Fruit fly (Drosophila melanogaster) whole organism, embryonic: ENCODE data around the gene Arl8.

Experiments
- Abd-B ChIP-seq: fragments of 200-800 bp; sonication (Bioruptor generic); optimal IDR thresholded peaks from 2 replicates; lab custom pipeline; 2018; ENCODE audit warnings: missing biosample characterization, mild to moderate bottlenecking, missing genetic modification characterization, moderate library complexity
- Atf3 ChIP-seq: fragments of 200-800 bp; sonication (Bioruptor generic); optimal IDR thresholded peaks from 3 replicates; lab custom pipeline; 2016; ENCODE audit warnings: missing biosample characterization, missing genetic modification characterization
- BtbVII ChIP-seq: fragments of 200-800 bp; sonication (Bioruptor generic); optimal IDR thresholded peaks from 3 replicates; lab custom pipeline; 2017; ENCODE audit warnings: missing biosample characterization, mild to moderate bottlenecking, missing genetic modification characterization
- CG10267 ChIP-seq: fragments of 200-800 bp; sonication (Bioruptor generic); optimal IDR thresholded peaks from 2 replicates; lab custom pipeline; 2018; ENCODE audit warnings: missing biosample characterization, mild to moderate bottlenecking, missing genetic modification characterization, moderate library complexity
- CG10979 ChIP-seq: fragments of 200-800 bp; sonication (Bioruptor generic); optimal IDR thresholded peaks from 2 replicates; lab custom pipeline; 2018; ENCODE audit warnings: missing biosample characterization, mild to moderate bottlenecking, missing genetic modification characterization, moderate library complexity
- CG11723 ChIP-seq: fragments of 200-800 bp; sonication (Bioruptor generic); optimal IDR thresholded peaks from 2 replicates; lab custom pipeline; 2017; ENCODE audit warnings: missing biosample characterization, mild to moderate bottlenecking, missing genetic modification characterization
- CG13123 ChIP-seq: fragments of 200-800 bp; sonication (Bioruptor generic); optimal IDR thresholded peaks from 2 replicates; lab custom pipeline; 2016; ENCODE audit warnings: missing biosample characterization, missing genetic modification characterization
- CG14965 ChIP-seq: fragments of 200-800 bp; sonication (Bioruptor generic); optimal IDR thresholded peaks from 2 replicates; lab custom pipeline; 2016; ENCODE audit warnings: missing biosample characterization, missing genetic modification characterization, borderline replicate concordance
- CG17359 ChIP-seq: fragments of 200-800 bp; sonication (Bioruptor generic); optimal IDR thresholded peaks from 3 replicates; lab custom pipeline; 2018; ENCODE audit warnings: missing biosample characterization, mild to moderate bottlenecking, missing genetic modification characterization, moderate library complexity
- CG17829 ChIP-seq: fragments of 200-800 bp; optimal IDR thresholded peaks from 2 replicates; lab custom pipeline; 2019; ENCODE audit warnings: missing biosample characterization, mild to moderate bottlenecking, missing genetic modification characterization, moderate library complexity
- CG18011 ChIP-seq: fragments of 200-800 bp; sonication (Bioruptor generic); optimal IDR thresholded peaks from 2 replicates; lab custom pipeline; 2017; ENCODE audit warnings: missing biosample characterization, missing genetic modification characterization, mild to moderate bottlenecking, moderate library complexity, missing genotype
- CG18599 ChIP-seq: fragments of 200-800 bp; sonication (Bioruptor generic); optimal IDR thresholded peaks from 3 replicates; lab custom pipeline; 2017; ENCODE audit warnings: missing biosample characterization, missing genetic modification characterization, mild to moderate bottlenecking, moderate library complexity, missing genetic modification reagents
- CG30020 ChIP-seq: fragments of 200-800 bp; optimal IDR thresholded peaks from 2 replicates; lab custom pipeline; 2019; ENCODE audit warnings: missing biosample characterization, mild to moderate bottlenecking, missing genetic modification characterization, moderate library complexity
- CG30431 ChIP-seq: fragments of 200-800 bp; sonication (Bioruptor generic); optimal IDR thresholded peaks from 2 replicates; lab custom pipeline; 2017; ENCODE audit warnings: missing biosample characterization, missing genetic modification characterization
- CG31365 ChIP-seq: fragments of 200-800 bp; sonication (Bioruptor generic); optimal IDR thresholded peaks from 2 replicates; lab custom pipeline; 2018; ENCODE audit warnings: missing biosample characterization, mild to moderate bottlenecking, missing genetic modification characterization
- CG3726 ChIP-seq: fragments of 200-800 bp; sonication (Bioruptor generic); IDR thresholded peaks from 3 replicates; pipeline ENCODE4, ENCODE4 v1.3.6; 2022; ENCODE audit warnings: missing biosample characterization, missing genetic modification characterization
- CG3838 ChIP-seq: fragments of 200-800 bp; sonication (Bioruptor generic); optimal IDR thresholded peaks from 3 replicates; lab custom pipeline; 2016; ENCODE audit warnings: missing biosample characterization, missing genetic modification characterization
- CG7271 ChIP-seq: fragments of 200-800 bp; sonication (Bioruptor generic); optimal IDR thresholded peaks from 2 replicates; lab custom pipeline; 2018; ENCODE audit warnings: missing biosample characterization, mild to moderate bottlenecking, missing genetic modification characterization, moderate library complexity
- CG8359 ChIP-seq: fragments of 200-800 bp; sonication (Bioruptor generic); optimal IDR thresholded peaks from 2 replicates; lab custom pipeline; 2017; ENCODE audit warnings: missing biosample characterization, mild to moderate bottlenecking, missing genetic modification characterization, borderline replicate concordance
- CG8388 ChIP-seq: fragments of 200-800 bp; sonication (Bioruptor generic); optimal IDR thresholded peaks from 2 replicates; lab custom pipeline; 2019; ENCODE audit warnings: missing biosample characterization, mild to moderate bottlenecking, missing genetic modification characterization, moderate library complexity
- CG8478 ChIP-seq: fragments of >200 bp; optimal IDR thresholded peaks from 2 replicates; lab custom pipeline; 2018
- CG9609 ChIP-seq: fragments of 200-800 bp; sonication (Bioruptor generic); optimal IDR thresholded peaks from 3 replicates; lab custom pipeline; 2016; ENCODE audit warnings: missing biosample characterization, missing genetic modification characterization
- Camta ChIP-seq: fragments of 200-800 bp; sonication (Bioruptor generic); optimal IDR thresholded peaks from 2 replicates; lab custom pipeline; 2016; ENCODE audit warnings: missing biosample characterization, missing genetic modification characterization
- Dek ChIP-seq: fragments of 200-800 bp; sonication (Bioruptor generic); optimal IDR thresholded peaks from 3 replicates; lab custom pipeline; 2019; ENCODE audit warnings: missing biosample characterization, mild to moderate bottlenecking, missing genetic modification characterization, moderate library complexity
- Doc3 ChIP-seq: fragments of 200-800 bp; sonication (Bioruptor generic); IDR thresholded peaks from 3 replicates; pipeline ENCODE4 v1.3.6; 2022; ENCODE audit warnings: missing biosample characterization, missing genetic modification characterization; ENCODE audit not compliant: partially characterized antibody
- Hmx ChIP-seq: fragments of 200-800 bp; sonication (Bioruptor generic); optimal IDR thresholded peaks from 2 replicates; lab custom pipeline; 2016; ENCODE audit warnings: missing biosample characterization, missing genetic modification characterization
- Lim3 ChIP-seq: fragments of 200-800 bp; sonication (Bioruptor generic); IDR thresholded peaks from 2 replicates; pipeline ENCODE4 v1.3.6; 2022; ENCODE audit warnings: missing biosample characterization, missing genetic modification characterization
- Med ChIP-seq: fragments of 200-800 bp; sonication (Bioruptor generic); peaks from one replicate; lab custom pipeline; 2016; ENCODE audit warnings: missing biosample characterization, missing genetic modification characterization, mild to moderate bottlenecking, inconsistent platforms, moderate library complexity
- Nf-YC ChIP-seq: fragments of 200-800 bp; optimal IDR thresholded peaks from 3 replicates; lab custom pipeline; 2019; ENCODE audit warnings: missing biosample characterization, mild to moderate bottlenecking, missing genetic modification characterization, moderate library complexity
- Trl ChIP-seq, 3 experiments: fragments of >200 bp in 2 of 3; fragments of 200-800 bp in 1 of 3; sonication (Bioruptor generic) in 1 of 3; optimal IDR thresholded peaks; 2 replicates in 1 of 3; 3 replicates in 2 of 3; lab custom pipeline; 2016 to 2017; ENCODE audit warnings: missing biosample characterization in 1 of 3, missing genetic modification characterization in 1 of 3
- Usf ChIP-seq: fragments of 200-800 bp; sonication (Bioruptor generic); optimal IDR thresholded peaks from 2 replicates; lab custom pipeline; 2017; ENCODE audit warnings: missing genotype, missing biosample characterization, missing genetic modification characterization
- bowl ChIP-seq: fragments of 200-800 bp; sonication (Bioruptor generic); IDR thresholded peaks from 2 replicates; pipeline ENCODE4 v1.3.6; 2022; ENCODE audit warnings: missing biosample characterization, missing genetic modification characterization
- cas ChIP-seq: fragments of 200-800 bp; sonication (Bioruptor generic); IDR thresholded peaks from 2 replicates; pipeline ENCODE4 v1.3.6; 2022; ENCODE audit warnings: missing biosample characterization, missing genetic modification characterization
- cg ChIP-seq: fragments of 200-800 bp; sonication (Bioruptor generic); optimal IDR thresholded peaks from 3 replicates; lab custom pipeline; 2019; ENCODE audit warnings: missing biosample characterization, mild to moderate bottlenecking, missing genetic modification characterization, moderate library complexity
- chn ChIP-seq: fragments of 200-800 bp; sonication (Bioruptor generic); optimal IDR thresholded peaks from 2 replicates; lab custom pipeline; 2016; ENCODE audit warnings: missing biosample characterization, missing genetic modification characterization
- da ChIP-seq: fragments of 200-800 bp; sonication (Bioruptor generic); optimal IDR thresholded peaks from 2 replicates; lab custom pipeline; 2016; ENCODE audit warnings: missing biosample characterization, missing genetic modification characterization
- dmrt99B ChIP-seq: fragments of 200-800 bp; sonication (Bioruptor generic); optimal IDR thresholded peaks from 2 replicates; lab custom pipeline; 2018; ENCODE audit warnings: missing biosample characterization, mild to moderate bottlenecking, missing genetic modification characterization, moderate library complexity
- hb ChIP-seq: fragments of 200-800 bp; sonication (Bioruptor generic); IDR thresholded peaks from 3 replicates; pipeline ENCODE4 v1.3.6; 2022; ENCODE audit warnings: missing biosample characterization, missing genetic modification characterization; ENCODE audit not compliant: partially characterized antibody
- mirr ChIP-seq: fragments of 200-800 bp; sonication (Bioruptor generic); optimal IDR thresholded peaks from 3 replicates; lab custom pipeline; 2018; ENCODE audit warnings: missing biosample characterization, mild to moderate bottlenecking, missing genetic modification characterization
- nerfin-2 ChIP-seq: fragments of 200-800 bp; sonication (Bioruptor generic); IDR thresholded peaks from 2 replicates; pipeline ENCODE4 v1.3.6; 2022; ENCODE audit warnings: missing biosample characterization, missing genetic modification characterization; ENCODE audit not compliant: partially characterized antibody
- oc ChIP-seq: fragments of 200-800 bp; sonication (Bioruptor generic); optimal IDR thresholded peaks from 2 replicates; lab custom pipeline; 2018; ENCODE audit warnings: missing biosample characterization, mild to moderate bottlenecking, missing genetic modification characterization, moderate library complexity
- onecut ChIP-seq: fragments of 200-800 bp; sonication (Bioruptor generic); IDR thresholded peaks from 2 replicates; pipeline ENCODE4 v1.3.6; 2022; ENCODE audit warnings: missing biosample characterization, missing genetic modification characterization
- pnt ChIP-seq: fragments of 200-800 bp; sonication (Bioruptor generic); optimal IDR thresholded peaks from 3 replicates; lab custom pipeline; 2016; ENCODE audit warnings: missing biosample characterization, missing genetic modification characterization
- prd ChIP-seq, 3 experiments: fragments of >200 bp in 2 of 3; fragments of 200-800 bp in 1 of 3; sonication (Bioruptor generic) in 1 of 3; optimal IDR thresholded peaks in 2 of 3; IDR thresholded peaks in 1 of 3; 2 replicates in 2 of 3; 3 replicates in 1 of 3; pipeline versions ENCODE4 v1.3.6 to Lab custom; 2017 to 2022; ENCODE audit warnings: missing biosample characterization in 1 of 3, missing genetic modification characterization in 1 of 3
- tap ChIP-seq: fragments of 200-800 bp; optimal IDR thresholded peaks from 3 replicates; lab custom pipeline; 2019; ENCODE audit warnings: missing biosample characterization, mild to moderate bottlenecking, missing genetic modification characterization, moderate library complexity
- tna ChIP-seq: fragments of 200-800 bp; sonication (Bioruptor generic); IDR thresholded peaks from 2 replicates; pipeline ENCODE4 v1.3.6; 2022; ENCODE audit warnings: missing biosample characterization, missing genetic modification characterization; ENCODE audit not compliant: partially characterized antibody
- zfh2 ChIP-seq: fragments of 200-800 bp; sonication (Bioruptor generic); optimal IDR thresholded peaks from 2 replicates; lab custom pipeline; 2016; ENCODE audit warnings: missing biosample characterization, missing genetic modification characterization

The Arl8 gene

DNA sequence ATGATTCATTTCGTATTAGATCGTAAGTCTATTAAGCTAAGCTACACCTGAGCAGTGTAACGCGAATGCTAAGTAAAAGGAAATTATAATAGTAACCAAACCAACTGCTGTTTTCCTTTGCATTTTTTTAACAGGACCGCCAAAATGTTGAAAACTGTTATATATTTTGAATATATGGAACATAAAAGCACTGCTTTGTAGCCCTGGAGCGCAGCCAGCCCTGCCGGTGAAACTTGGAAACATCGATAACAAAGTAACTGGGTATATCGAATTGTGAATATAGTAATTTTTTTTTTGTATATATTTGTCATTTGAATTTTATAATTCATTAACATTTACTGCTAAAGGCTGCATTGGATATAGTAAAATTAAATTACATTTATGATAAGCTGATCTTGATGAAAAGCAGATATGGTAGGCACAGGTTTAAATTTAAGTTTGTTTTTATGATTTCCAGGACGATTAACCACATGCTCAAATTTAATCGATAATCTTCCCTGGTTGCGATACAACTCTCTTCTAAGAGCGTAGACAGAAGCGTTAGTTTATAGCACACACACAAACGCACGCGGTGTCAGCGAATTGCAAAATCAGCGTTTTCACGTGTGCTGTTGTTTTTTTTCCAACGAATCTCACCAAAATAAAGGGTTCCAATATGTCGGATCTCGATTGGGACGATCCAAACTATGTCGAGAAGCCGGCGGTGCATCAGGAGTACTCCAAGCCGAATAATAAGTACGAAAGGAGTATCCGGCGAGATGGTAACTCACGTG lies 4.0 kb upstream of the Arl8 start, which contains the start of gene CG7878 (continued):
- peak; percentile 95 for TF ChIP-seq Med
- TF ChIP-seq tap = no peak
- peak; percentile 8 for TF ChIP-seq Atf3 (GFP tag; lab: Kevin White, UChicago)
- peak; percentile 2 for TF ChIP-seq mirr
- TF ChIP-seq cg (GFP tag; lab: Kevin White, UChicago) = peak; percentile 41
- TF ChIP-seq CG14965 (GFP tag; lab: Kevin White, UChicago) = no peak
- peak; percentile 7 for TF ChIP-seq CG31365
- TF ChIP-seq CG8359 (GFP tag; lab: Kevin White, UChicago) = peak; percentile 10
- TF ChIP-seq CG10267 (tag; lab: Kevin White, UChicago) = peak; percentile 66
- peak; percentile 14 for TF ChIP-seq Usf
- no peak for TF ChIP-seq bowl (GFP tag; lab: Robert Waterston, UW)
- no peak for TF ChIP-seq CG13123
- TF ChIP-seq CG18599 (GFP tag; lab: Kevin White, UChicago) = peak; percentile 54
- TF ChIP-seq BtbVII (GFP tag; lab: Kevin White, UChicago) = no peak
- peak; percentile 62 for TF ChIP-seq zfh2 (GFP tag; lab: Kevin White, UChicago)
- TF ChIP-seq CG3838 (GFP tag; lab: Kevin White, UChicago) = no peak
- TF ChIP-seq da = no peak
- no peak for TF ChIP-seq CG9609
- peak; percentile 78 for TF ChIP-seq hb (GFP tag; lab: Robert Waterston, UW)
- peak; percentile 55 for TF ChIP-seq CG17359 (tag; lab: Kevin White, UChicago)
- no peak for TF ChIP-seq CG30431
- peak; percentile 58 for TF ChIP-seq CG17829 (tag; lab: Kevin White, UChicago)
- TF ChIP-seq CG8388 = peak; percentile 0
- peak; percentile 30 for TF ChIP-seq pnt (GFP tag; lab: Kevin White, UChicago)
- no peak for TF ChIP-seq oc (tag; lab: Kevin White, UChicago)
- no peak for TF ChIP-seq prd (optimal IDR thresholded peaks at IDR 0.05; lab: Kevin White, UChicago)
- 0 out of 3 replicates have a peak, but pooled peaks have one; percentile 40 for TF ChIP-seq prd (GFP tag; IDR thresholded peaks at IDR 0.05; lab: Robert Waterston, UW)
- no peak for TF ChIP-seq CG3726
- TF ChIP-seq CG30020 = peak; percentile 29
- peak; percentile 72 for TF ChIP-seq Dek (tag; lab: Kevin White, UChicago)
- no peak for TF ChIP-seq CG8478 (lab: Kevin White, UChicago)
- TF ChIP-seq Camta (GFP tag; lab: Kevin White, UChicago) = peak; percentile 34
- TF ChIP-seq Abd-B (GFP tag; lab: Kevin White, UChicago) = peak; percentile 59
- peak; percentile 54 for TF ChIP-seq tna (GFP tag; lab: Robert Waterston, UW)
- TF ChIP-seq CG18011 (GFP tag; lab: Kevin White, UChicago) = no peak
- peak in 1 of 2 experiments; percentile 20 for TF ChIP-seq Trl (optimal IDR thresholded peaks at IDR 0.05; lab: Kevin White, UChicago)
- TF ChIP-seq Trl (GFP tag; optimal IDR thresholded peaks at IDR 0.05; lab: Kevin White, UChicago) = peak; percentile 49
- peak; percentile 64 for TF ChIP-seq Nf-YC (tag; lab: Kevin White, UChicago)
- TF ChIP-seq onecut = peak; percentile 38
- TF ChIP-seq dmrt99B (tag; lab: Kevin White, UChicago) = peak; percentile 29
- peak; percentile 83 for TF ChIP-seq nerfin-2 (GFP tag; lab: Robert Waterston, UW)
- TF ChIP-seq chn (GFP tag; lab: Kevin White, UChicago) = peak; percentile 53
- no peak for TF ChIP-seq CG7271 (tag; lab: Kevin White, UChicago)
- TF ChIP-seq CG10979 (tag; lab: Kevin White, UChicago) = peak; percentile 10
- TF ChIP-seq CG11723 = no peak
- peak; percentile 58; the same call in 1 of the 3 replicates for TF ChIP-seq Doc3
- 0 out of 2 replicates have a peak, but pooled peaks have one; percentile 6 for TF ChIP-seq cas (GFP tag; lab: Robert Waterston, UW)
- no peak for TF ChIP-seq Hmx (GFP tag; lab: Kevin White, UChicago)
- no peak for TF ChIP-seq Lim3
